Fruit fly (Drosophila melanogaster): ENCODE results near the gene CG17776.
A peak's percentile ranks its signal among the peaks of the same experiment; 100 is the strongest.

Gene CG17776

DNA sequence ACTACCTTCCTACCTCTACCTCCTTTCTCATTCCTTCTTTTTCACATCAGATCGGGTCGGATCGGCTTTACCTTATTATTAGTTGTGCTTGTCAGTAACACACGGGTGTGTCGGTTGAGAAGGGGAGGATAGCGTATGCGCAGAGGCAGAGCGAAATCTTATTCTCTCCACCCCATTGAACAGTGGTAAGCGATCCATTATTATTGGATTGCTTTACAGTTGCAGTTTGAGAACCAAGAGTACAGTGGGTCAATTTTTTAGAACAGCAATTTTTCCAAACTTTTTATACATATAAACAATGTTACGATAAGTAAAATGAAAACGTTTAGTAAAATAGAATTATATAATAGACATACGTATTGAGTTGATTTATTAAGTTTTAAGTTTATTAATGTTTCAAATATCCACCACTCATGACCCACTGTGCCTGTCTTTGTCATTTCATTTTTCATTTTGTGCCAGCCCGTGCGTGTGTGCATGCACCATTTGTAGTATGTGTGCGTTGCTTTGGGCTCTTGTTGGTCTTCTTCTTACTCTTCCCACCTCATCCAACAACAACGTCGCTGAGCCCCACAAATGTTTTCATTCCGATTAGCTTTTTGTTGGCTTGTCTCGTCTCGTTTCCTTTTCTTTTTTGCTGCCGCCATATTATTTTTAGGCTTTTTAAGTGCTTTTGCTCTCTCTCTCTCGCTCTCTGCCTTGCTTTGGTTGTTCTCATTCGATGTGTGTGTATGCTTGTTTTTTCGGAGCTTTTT lies 46.8 kb upstream of the CG17776 start (continued):
- peak; percentile 87 for TF ChIP-seq Deaf1 (tag; optimal IDR thresholded peaks at IDR 0.05)
- peak; percentile 99 for TF ChIP-seq nerfin-1 (tag; optimal IDR thresholded peaks at IDR 0.05)
- TF ChIP-seq az2 (GFP tag; optimal IDR thresholded peaks at IDR 0.05), result peak; percentile 98
- TF ChIP-seq bigmax (GFP tag; optimal IDR thresholded peaks at IDR 0.05), result peak; percentile 79
- peak; percentile 93 for TF ChIP-seq CG7745 (tag; optimal IDR thresholded peaks at IDR 0.05)
- TF ChIP-seq CG42726 (GFP tag; IDR thresholded peaks at IDR 0.05; ENCODE audit: partially characterized antibody), result no peak; the same call in 1 of the 2 replicates
- no peak for TF ChIP-seq unc-4 (GFP tag; IDR thresholded peaks at IDR 0.05; ENCODE audit: partially characterized antibody)
- peak; percentile 92 for TF ChIP-seq gro (GFP tag; optimal IDR thresholded peaks at IDR 0.05)
- peak; percentile 94 for TF ChIP-seq Hey (tag; optimal IDR thresholded peaks at IDR 0.05)
- peak; percentile 97 for TF ChIP-seq CG31224 (GFP tag; IDR thresholded peaks at IDR 0.05)
- peak; percentile 92 for TF ChIP-seq Side (GFP tag; optimal IDR thresholded peaks at IDR 0.05)
- peak; percentile 42 for TF ChIP-seq HmgD (GFP tag; optimal IDR thresholded peaks at IDR 0.05)
- peak; percentile 99 for TF ChIP-seq CG11723 (GFP tag; optimal IDR thresholded peaks at IDR 0.05)
- TF ChIP-seq D19A (tag; optimal IDR thresholded peaks at IDR 0.05), result peak; percentile 98
- peak; percentile 96 for TF ChIP-seq YL-1 (GFP tag; optimal IDR thresholded peaks at IDR 0.05)
- no peak for TF ChIP-seq CG8478 (optimal IDR thresholded peaks at IDR 0.05)
- TF ChIP-seq CG9797 (GFP tag; optimal IDR thresholded peaks at IDR 0.05), result peak; percentile 17
- peak; percentile 97 for TF ChIP-seq Nf-YA (GFP tag; IDR thresholded peaks at IDR 0.05)
- peak; percentile 97 for TF ChIP-seq CG6272 (GFP tag; IDR thresholded peaks at IDR 0.05)
- TF ChIP-seq Med (GFP tag), result peak; percentile 98
- TF ChIP-seq CG1024 (GFP tag; IDR thresholded peaks at IDR 0.05), result peak; percentile 93
- peak; percentile 99 for TF ChIP-seq Ada2b (GFP tag; IDR thresholded peaks at IDR 0.05)
- peak; percentile 99 for TF ChIP-seq CG12104 (GFP tag; optimal IDR thresholded peaks at IDR 0.05)
- peak; percentile 48 for TF ChIP-seq zf30C (GFP tag; optimal IDR thresholded peaks at IDR 0.05)
- peak; percentile 97 for TF ChIP-seq Gug (GFP tag; IDR thresholded peaks at IDR 0.05)
- TF ChIP-seq CG17361 (GFP tag; IDR thresholded peaks at IDR 0.05), result peak; percentile 96
- peak; percentile 98 for TF ChIP-seq CG9215 (GFP tag; IDR thresholded peaks at IDR 0.05)
- TF ChIP-seq CG7786 (GFP tag; optimal IDR thresholded peaks at IDR 0.05), result peak; percentile 95
- TF ChIP-seq Hr3 (GFP tag; optimal IDR thresholded peaks at IDR 0.05), result peak; percentile 95
- peak; percentile 68; the same call in 1 of the 3 replicates for TF ChIP-seq CG6791 (GFP tag; IDR thresholded peaks at IDR 0.05; ENCODE audit: partially characterized antibody)
- TF ChIP-seq org-1 (GFP tag; optimal IDR thresholded peaks at IDR 0.05), result peak; percentile 98
- peak; percentile 79 for TF ChIP-seq CG8089 (GFP tag; optimal IDR thresholded peaks at IDR 0.05)
- TF ChIP-seq CG18262 (tag; optimal IDR thresholded peaks at IDR 0.05), result peak; percentile 99
- peak; percentile 99 for TF ChIP-seq CG2202 (tag; optimal IDR thresholded peaks at IDR 0.05)
- TF ChIP-seq Hand (GFP tag; optimal IDR thresholded peaks at IDR 0.05), result peak; percentile 100
- peak; percentile 91 for TF ChIP-seq CG31441 (GFP tag; IDR thresholded peaks at IDR 0.05)
- TF ChIP-seq CG3281 (GFP tag; optimal IDR thresholded peaks at IDR 0.05), result peak; percentile 99
- peak; percentile 99 for TF ChIP-seq zfh1 (GFP tag; IDR thresholded peaks at IDR 0.05)
- peak; percentile 53 for TF ChIP-seq Neu2 (GFP tag; optimal IDR thresholded peaks at IDR 0.05; ENCODE audit: borderline replicate concordance)
- TF ChIP-seq sisA (GFP tag; IDR thresholded peaks at IDR 0.05), result peak; percentile 99
- TF ChIP-seq CG9727 (GFP tag; optimal IDR thresholded peaks at IDR 0.05), result peak; percentile 98
- peak; percentile 97 for TF ChIP-seq CG10462 (GFP tag; optimal IDR thresholded peaks at IDR 0.05)
- peak; percentile 89 for TF ChIP-seq CG16863 (GFP tag; optimal IDR thresholded peaks at IDR 0.05)
- TF ChIP-seq gsb-n (tag; optimal IDR thresholded peaks at IDR 0.05), result peak; percentile 99
- peak; percentile 99 for TF ChIP-seq CG10979 (tag; optimal IDR thresholded peaks at IDR 0.05)
- peak; percentile 80 for TF ChIP-seq CG10321 (GFP tag; IDR thresholded peaks at IDR 0.05)
- TF ChIP-seq dimm (GFP tag; IDR thresholded peaks at IDR 0.05), result peak; percentile 96
- TF ChIP-seq Sry-β (GFP tag; optimal IDR thresholded peaks at IDR 0.05), result peak; percentile 63
- TF ChIP-seq Ets65A (GFP tag), result peak; percentile 97
- TF ChIP-seq CG6654 (GFP tag; optimal IDR thresholded peaks at IDR 0.05), result peak; percentile 95
